Worm (Caenorhabditis elegans): ENCODE data around the gene set-16.

The set-16 gene

ce11 chrIII:13606865-13607264 lies 36.9 kb upstream of the set-16 start:
- no peak for TF ChIP-seq nhr-11 (tag; optimal IDR thresholded peaks at IDR 0.05)
- peak; percentile 56 for TF ChIP-seq pqm-1 (tag; optimal IDR thresholded peaks at IDR 0.05)
- TF ChIP-seq elt-2 (tag; optimal IDR thresholded peaks at IDR 0.05), result peak; percentile 51
- TF ChIP-seq lsy-12 (tag; optimal IDR thresholded peaks at IDR 0.05), result no peak
- no peak for TF ChIP-seq skn-1 (tag; optimal IDR thresholded peaks at IDR 0.05)
- no peak for TF ChIP-seq R02D3.7 (tag; optimal IDR thresholded peaks at IDR 0.05)
- no peak for TF ChIP-seq egl-27 (tag; optimal IDR thresholded peaks at IDR 0.05)
- TF ChIP-seq elt-1 (tag; optimal IDR thresholded peaks at IDR 0.05), result no peak

- TF ChIP-seq pha-4 (tag; optimal IDR thresholded peaks at IDR 0.05), result peak; percentile 17
- peak; percentile 43 for TF ChIP-seq jun-1 (tag; optimal IDR thresholded peaks at IDR 0.05)
- no peak for TF ChIP-seq ceh-82 (tag; optimal IDR thresholded peaks at IDR 0.05)
- peak; percentile 95 for TF ChIP-seq elt-2 (tag; optimal IDR thresholded peaks at IDR 0.05)
- TF ChIP-seq ceh-16 (tag; optimal IDR thresholded peaks at IDR 0.05), result no peak
- peak; percentile 95 for TF ChIP-seq pqm-1 (tag; optimal IDR thresholded peaks at IDR 0.05)
Observed at ce11 chrIII:13607833-13608232, 35.9 kb upstream of the set-16 start, which contains the start of gene shpk-1. Gene shpk-1 (plus strand): TSS chrIII:13608020.

- TF ChIP-seq ama-1 (optimal IDR thresholded peaks at IDR 0.05), result peak; percentile 24
- no peak for TF ChIP-seq daf-12 (tag; optimal IDR thresholded peaks at IDR 0.05)
Observed at ce11 chrIII:13614206-13614605, 29.5 kb upstream of the set-16 start.

ce11 chrIII:13614751-13615150 lies 29.0 kb upstream of the set-16 start:
- TF ChIP-seq zag-1 (tag; optimal IDR thresholded peaks at IDR 0.05) (no peak), ceh-82 (tag; optimal IDR thresholded peaks at IDR 0.05) (no peak), nhr-25 (tag; optimal IDR thresholded peaks at IDR 0.05) (no peak), elt-2 (tag; optimal IDR thresholded peaks at IDR 0.05) (no peak), fkh-2 (tag; optimal IDR thresholded peaks at IDR 0.05) (no peak), ceh-9 (tag; optimal IDR thresholded peaks at IDR 0.05) (no peak)

ce11 chrIII:13615530-13615929 lies 28.2 kb upstream of the set-16 start:
- no peak for TF ChIP-seq daf-12 (tag; optimal IDR thresholded peaks at IDR 0.05)
- TF ChIP-seq elt-2 (tag; optimal IDR thresholded peaks at IDR 0.05), result no peak
- TF ChIP-seq pha-4 (tag; optimal IDR thresholded peaks at IDR 0.05), result no peak
- no peak for TF ChIP-seq eor-1 (tag; optimal IDR thresholded peaks at IDR 0.05)
- TF ChIP-seq jun-1 (tag; optimal IDR thresholded peaks at IDR 0.05), result no peak
- TF ChIP-seq nhr-25 (tag; optimal IDR thresholded peaks at IDR 0.05), result no peak
- TF ChIP-seq egl-5 (tag; optimal IDR thresholded peaks at IDR 0.05), result no peak
- TF ChIP-seq nhr-76 (tag; optimal IDR thresholded peaks at IDR 0.05), result no peak
- TF ChIP-seq sea-2 (GFP tag; optimal IDR thresholded peaks at IDR 0.05), result no peak
- TF ChIP-seq zag-1 (tag; optimal IDR thresholded peaks at IDR 0.05), result no peak
- TF ChIP-seq nhr-28 (tag; optimal IDR thresholded peaks at IDR 0.05), result no peak
- no peak for TF ChIP-seq snpc-4 (tag; optimal IDR thresholded peaks at IDR 0.05)

ce11 chrIII:13616793-13617192 lies 26.9 kb upstream of the set-16 start, which contains the start of gene T12D8.9:
Gene T12D8.9 (plus strand): TSS chrIII:13617104.
- TF ChIP-seq elt-3 (tag; optimal IDR thresholded peaks at IDR 0.05) (no peak), nhr-11 (tag; optimal IDR thresholded peaks at IDR 0.05) (peak; percentile 26)

- TF ChIP-seq nhr-77 (tag; optimal IDR thresholded peaks at IDR 0.05), result no peak
- no peak for TF ChIP-seq pha-4 (tag; optimal IDR thresholded peaks at IDR 0.05)
- TF ChIP-seq lsy-12 (tag; optimal IDR thresholded peaks at IDR 0.05), result no peak
- TF ChIP-seq aly-2 (tag; optimal IDR thresholded peaks at IDR 0.05), result no peak
- no peak for TF ChIP-seq fkh-10 (GFP tag; optimal IDR thresholded peaks at IDR 0.05)
- no peak for TF ChIP-seq nhr-12 (tag; optimal IDR thresholded peaks at IDR 0.05)
- no peak for TF ChIP-seq ceh-9 (tag; optimal IDR thresholded peaks at IDR 0.05)
- no peak for TF ChIP-seq tbx-2 (tag; optimal IDR thresholded peaks at IDR 0.05)
- TF ChIP-seq ceh-82 (tag; optimal IDR thresholded peaks at IDR 0.05), result no peak
- TF ChIP-seq nhr-11 (tag; optimal IDR thresholded peaks at IDR 0.05), result no peak
- no peak for TF ChIP-seq eor-1 (tag; optimal IDR thresholded peaks at IDR 0.05)
- no peak for TF ChIP-seq fos-1 (tag; optimal IDR thresholded peaks at IDR 0.05)
- no peak for TF ChIP-seq mml-1 (tag; optimal IDR thresholded peaks at IDR 0.05)
- no peak for TF ChIP-seq zag-1 (tag; optimal IDR thresholded peaks at IDR 0.05)
Observed at ce11 chrIII:13621012-13621411, 22.7 kb upstream of the set-16 start.
